Fruit fly (Drosophila melanogaster) whole organism, wandering third instar larva: ENCODE data around the gene Elba3.
A peak's percentile ranks its signal among the peaks of the same experiment; 100 is the strongest.

ENCODE experiments used
- CG32264 ChIP-seq: fragments of 200-800 bp; sonication (Bioruptor generic); optimal IDR thresholded peaks from 2 replicates; lab custom pipeline; 2016; ENCODE audit warnings: missing biosample characterization, missing genetic modification characterization
- CrebA ChIP-seq: fragments of 200-800 bp; sonication (Bioruptor generic); optimal IDR thresholded peaks from 2 replicates; lab custom pipeline; 2016; ENCODE audit warnings: missing biosample characterization, mild to moderate bottlenecking, missing genetic modification characterization, borderline replicate concordance
- Dfd ChIP-seq: fragments of >200 bp; optimal IDR thresholded peaks from 2 replicates; lab custom pipeline; 2017; ENCODE audit warnings: missing biosample characterization, missing genetic modification characterization
- GATAd ChIP-seq: sonication (Bioruptor generic); optimal IDR thresholded peaks from 2 replicates; lab custom pipeline; 2016; ENCODE audit warnings: missing biosample characterization, missing genetic modification characterization
- HLH106 ChIP-seq: fragments of 200-800 bp; optimal IDR thresholded peaks from 3 replicates; lab custom pipeline; 2019; ENCODE audit warnings: missing biosample characterization, mild to moderate bottlenecking, missing genetic modification characterization, moderate library complexity
- Hnf4 ChIP-seq: fragments of 200-800 bp; sonication (Bioruptor generic); optimal IDR thresholded peaks from 2 replicates; lab custom pipeline; 2016; ENCODE audit warnings: missing biosample characterization, mild to moderate bottlenecking, missing genetic modification characterization
- Hr78 ChIP-seq: fragments of >200 bp; optimal IDR thresholded peaks from 2 replicates; lab custom pipeline; 2017; ENCODE audit warnings: missing biosample characterization, missing genetic modification characterization
- Hr83 ChIP-seq: fragments of 200-300 bp; sonication (Bioruptor generic); optimal IDR thresholded peaks from 2 replicates; lab custom pipeline; 2016; ENCODE audit warnings: missing biosample characterization, mild to moderate bottlenecking, missing genetic modification characterization, moderate library complexity; ENCODE audit not compliant: poor library complexity, severe bottlenecking
- Jra ChIP-seq: sonication (Bioruptor generic); optimal IDR thresholded peaks from 2 replicates; lab custom pipeline; 2016; ENCODE audit warnings: missing biosample characterization, missing genetic modification characterization
- Myc ChIP-seq: fragments of >200 bp; optimal IDR thresholded peaks from 2 replicates; lab custom pipeline; 2017
- N ChIP-seq: fragments of >200 bp; optimal IDR thresholded peaks from 2 replicates; lab custom pipeline; 2018; ENCODE audit warnings: missing biosample characterization, missing external identifiers, missing genetic modification characterization
- OdsH ChIP-seq: fragments of 200-800 bp; sonication (Bioruptor generic); optimal IDR thresholded peaks from 2 replicates; lab custom pipeline; 2016; ENCODE audit warnings: missing biosample characterization, mild to moderate bottlenecking, missing genetic modification characterization
- Rel ChIP-seq, 2 experiments: fragments of 200-800 bp; sonication (Bioruptor generic) in 1 of 2; optimal IDR thresholded peaks; 2 replicates in 1 of 2; 3 replicates in 1 of 2; lab custom pipeline; 2016 to 2019; ENCODE audit warnings: mild to moderate bottlenecking in 2 of 2, missing biosample characterization in 2 of 2, missing genetic modification characterization in 2 of 2, moderate library complexity in 1 of 2
- Sp1 ChIP-seq: fragments of 200-800 bp; sonication (Bioruptor generic); optimal IDR thresholded peaks from 3 replicates; lab custom pipeline; 2019; ENCODE audit warnings: missing biosample characterization, mild to moderate bottlenecking, missing genetic modification characterization, moderate library complexity
- br ChIP-seq: fragments of 200-800 bp; sonication (Bioruptor generic); optimal IDR thresholded peaks from 2 replicates; lab custom pipeline; 2016; ENCODE audit warnings: missing biosample characterization, missing genetic modification characterization
- dl ChIP-seq, 2 experiments: fragments of 175-275, 200-275 bp in 1 of 2; fragments of 200-275 bp in 1 of 2; sonication (Bioruptor generic); optimal IDR thresholded peaks; lab custom pipeline; 2018; ENCODE audit warnings: mild to moderate bottlenecking in 2 of 2, missing biosample characterization in 2 of 2, missing genetic modification characterization in 2 of 2, moderate library complexity in 2 of 2; ENCODE audit not compliant: partially characterized antibody in 2 of 2, insufficient read depth in 1 of 2
- dmrt93B ChIP-seq: fragments of 200-800 bp; sonication (Bioruptor generic); optimal IDR thresholded peaks from 2 replicates; lab custom pipeline; 2018; ENCODE audit warnings: missing biosample characterization, mild to moderate bottlenecking, missing genetic modification characterization
- dsf ChIP-seq: sonication (Bioruptor generic); optimal IDR thresholded peaks from 2 replicates; lab custom pipeline; 2016; ENCODE audit warnings: missing biosample characterization, missing genetic modification characterization, borderline replicate concordance
- ey ChIP-seq: fragments of 200-800 bp; sonication (Bioruptor generic); optimal IDR thresholded peaks from 2 replicates; lab custom pipeline; 2016; ENCODE audit warnings: missing biosample characterization, missing genetic modification characterization
- fru ChIP-seq: fragments of 200-800 bp; sonication (Bioruptor generic); optimal IDR thresholded peaks from 3 replicates; lab custom pipeline; 2016; ENCODE audit warnings: missing biosample characterization, mild to moderate bottlenecking, missing genetic modification characterization
- h ChIP-seq: fragments of 200-800 bp; sonication (Bioruptor generic); optimal IDR thresholded peaks from 3 replicates; lab custom pipeline; 2016; ENCODE audit warnings: missing biosample characterization, mild to moderate bottlenecking, missing genetic modification characterization
- jim ChIP-seq: fragments of 175-275, 200-325 bp; sonication (Bioruptor generic); optimal IDR thresholded peaks from 2 replicates; lab custom pipeline; 2016; ENCODE audit warnings: missing biosample characterization, mild to moderate bottlenecking, missing genetic modification characterization
- lola ChIP-seq: fragments of >200 bp; optimal IDR thresholded peaks from 2 replicates; lab custom pipeline; 2017; ENCODE audit warnings: missing biosample characterization, missing genetic modification characterization
- psq ChIP-seq: fragments of 200-800 bp; sonication (Bioruptor generic); optimal IDR thresholded peaks from 3 replicates; lab custom pipeline; 2017; ENCODE audit warnings: missing biosample characterization, mild to moderate bottlenecking, missing genetic modification characterization, moderate library complexity
- tai ChIP-seq: sonication (Bioruptor generic); optimal IDR thresholded peaks from 2 replicates; lab custom pipeline; 2016; ENCODE audit warnings: missing biosample characterization, missing genetic modification characterization
- usp ChIP-seq: fragments of >200 bp; optimal IDR thresholded peaks from 2 replicates; lab custom pipeline; 2017; ENCODE audit warnings: missing biosample characterization, missing genetic modification characterization

Gene Elba3

DNA sequence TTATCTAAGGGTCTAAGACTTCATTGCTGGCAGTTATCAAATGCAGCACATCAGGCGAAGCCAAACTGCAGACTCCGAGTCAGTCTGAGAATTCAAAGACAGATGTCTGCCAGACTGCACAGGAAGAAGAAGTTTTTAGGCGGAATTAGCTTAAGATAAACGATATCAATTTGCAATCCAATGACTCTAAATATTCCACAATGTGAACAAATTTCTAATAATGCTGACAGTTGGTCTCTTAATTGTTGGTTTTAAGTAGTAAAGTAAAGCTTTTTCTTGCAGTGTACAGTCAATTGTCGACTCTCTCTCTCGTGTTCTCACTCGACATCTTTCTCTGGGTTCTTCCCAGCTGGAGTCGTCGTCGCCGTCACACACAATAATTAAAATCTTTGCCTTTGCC lies 38.5 kb upstream of the Elba3 start (continued):
- TF ChIP-seq HLH106 (tag; lab: Kevin White, UChicago) = peak; percentile 27
- no peak for TF ChIP-seq Jra (GFP tag; lab: Kevin White, UChicago)
- TF ChIP-seq Hr78 (GFP tag; lab: Kevin White, UChicago) = no peak
- peak; percentile 25 for TF ChIP-seq Hnf4 (GFP tag; lab: Kevin White, UChicago)

DNA sequence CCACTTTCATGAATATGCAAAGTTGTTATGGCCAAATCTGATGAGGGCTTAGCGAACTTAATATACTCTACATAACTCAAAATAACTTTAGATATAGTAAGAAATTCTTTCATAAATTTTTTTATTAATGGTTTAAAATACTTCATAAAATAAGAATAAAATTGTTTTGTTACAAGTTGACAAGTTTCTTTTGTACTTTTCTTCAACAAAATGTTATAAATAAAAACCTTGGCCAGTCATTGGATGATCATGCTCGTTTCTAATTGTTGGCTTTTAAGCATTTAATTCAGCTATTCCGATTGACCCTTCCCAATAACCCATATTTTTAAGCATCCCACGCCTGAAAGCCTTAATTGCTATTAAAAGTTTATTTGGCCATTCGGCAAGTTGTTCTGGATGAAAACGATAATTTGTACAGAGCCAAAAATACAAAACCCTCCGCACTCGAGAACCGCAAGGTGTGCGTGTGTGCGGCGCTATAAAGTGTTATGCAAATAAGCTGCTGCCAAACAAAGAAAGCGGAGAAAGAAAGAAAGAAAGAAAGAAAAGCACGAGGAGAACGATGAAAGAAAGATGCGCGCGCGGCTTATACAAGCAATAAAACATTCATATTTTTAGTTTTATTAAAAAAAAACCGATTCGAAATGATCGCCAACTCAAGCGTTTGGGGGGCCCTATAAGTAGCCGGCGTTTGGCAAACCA lies 36.4 kb upstream of the Elba3 start, which contains the start of gene CG3355:
TSS of gene CG3355 (plus strand) at position 652 of the 702 bp plus-strand sequence.
- TF ChIP-seq CG32264 (GFP tag; lab: Kevin White, UChicago) = no peak
- TF ChIP-seq psq (GFP tag; lab: Kevin White, UChicago) = peak; percentile 17
- no peak for TF ChIP-seq dmrt93B (GFP tag; lab: Kevin White, UChicago)
- TF ChIP-seq GATAd (GFP tag; lab: Kevin White, UChicago) = no peak

- no peak for TF ChIP-seq N (GFP tag; lab: Kevin White, UChicago)
- TF ChIP-seq Hr78 (GFP tag; lab: Kevin White, UChicago) = no peak
- no peak for TF ChIP-seq dmrt93B (GFP tag; lab: Kevin White, UChicago)
- TF ChIP-seq dl (GFP tag; optimal IDR thresholded peaks at IDR 0.05; lab: Kevin White, UChicago; ENCODE audit: insufficient read depth in 1 of 2, partially characterized antibody in 2 of 2) = no peak
- no peak for TF ChIP-seq fru (GFP tag; lab: Kevin White, UChicago)
- TF ChIP-seq Myc (lab: Kevin White, UChicago) = peak; percentile 22
- TF ChIP-seq usp = no peak
- no peak for TF ChIP-seq Hr83 (GFP tag; lab: Kevin White, UChicago)
These were observed 26.4 kb upstream of the Elba3 start for dm6 chr2L:4660932-4661331.

DNA sequence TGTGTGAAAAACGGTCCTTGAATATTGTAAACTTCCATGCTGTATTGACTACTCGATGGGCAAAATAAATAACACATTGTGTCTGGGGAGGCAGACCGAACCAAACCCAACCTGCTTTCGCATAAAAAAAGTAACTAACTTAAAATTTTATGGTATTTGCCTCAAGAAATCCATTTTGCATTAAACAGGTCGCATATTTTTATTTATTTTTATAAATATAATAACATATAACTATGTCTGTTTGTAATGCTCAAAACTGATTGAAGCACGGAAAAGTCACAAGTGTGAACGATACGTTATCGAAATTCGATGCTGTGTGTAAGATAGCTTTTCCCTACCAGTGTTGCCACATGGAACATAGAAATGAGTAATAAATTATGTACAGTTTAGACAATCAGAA lies 4.9 kb upstream of the Elba3 start, which contains the start of gene CG11929:
TSS of gene CG11929 (plus strand) at position 301 of the 400 bp plus-strand sequence.
- TF ChIP-seq Rel (GFP tag; optimal IDR thresholded peaks at IDR 0.05; lab: Kevin White, UChicago) (no peak), Rel (tag; optimal IDR thresholded peaks at IDR 0.05; lab: Kevin White, UChicago) (no peak), CG32264 (GFP tag; lab: Kevin White, UChicago) (no peak), Hnf4 (GFP tag; lab: Kevin White, UChicago) (no peak), CrebA (GFP tag; lab: Kevin White, UChicago) (no peak), psq (GFP tag; lab: Kevin White, UChicago) (no peak), lola (GFP tag; lab: Kevin White, UChicago) (no peak), Hr78 (GFP tag; lab: Kevin White, UChicago) (no peak), Dfd (GFP tag; lab: Kevin White, UChicago) (no peak), dsf (no peak), HLH106 (tag; lab: Kevin White, UChicago) (no peak), Sp1 (GFP tag; lab: Kevin White, UChicago) (no peak), tai (GFP tag; lab: Kevin White, UChicago) (no peak), Hr83 (GFP tag; lab: Kevin White, UChicago) (no peak), Jra (GFP tag; lab: Kevin White, UChicago) (no peak), jim (no peak), dmrt93B (GFP tag; lab: Kevin White, UChicago) (no peak), fru (GFP tag; lab: Kevin White, UChicago) (no peak), br (GFP tag; lab: Kevin White, UChicago) (no peak), OdsH (no peak), h (GFP tag; lab: Kevin White, UChicago) (no peak)

DNA sequence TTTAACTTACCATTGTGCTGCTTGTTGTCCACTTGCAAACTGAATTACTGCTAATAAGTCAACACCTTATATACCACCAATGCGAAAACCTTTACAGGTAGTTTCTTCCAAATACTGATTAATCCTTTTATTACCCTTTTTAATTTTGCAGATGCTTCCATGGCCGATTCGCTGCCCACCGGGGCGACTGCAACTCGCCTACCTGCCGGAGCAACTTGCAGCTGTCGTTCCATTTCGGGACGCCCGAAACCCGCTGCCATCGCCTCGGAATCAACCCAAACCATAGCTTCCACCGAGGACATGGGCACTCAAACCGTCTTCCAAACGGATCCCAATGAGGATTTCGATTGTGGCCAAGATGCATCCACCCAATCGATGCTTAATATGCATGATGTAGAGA lies 3.0 kb upstream of the Elba3 start, which contains the start of gene Elba1:
TSS of gene Elba1 (minus strand) at position 101 of the 400 bp plus-strand sequence.
- TF ChIP-seq dsf (no peak), OdsH (no peak), ey (GFP tag; lab: Kevin White, UChicago) (no peak), HLH106 (tag; lab: Kevin White, UChicago) (no peak), psq (GFP tag; lab: Kevin White, UChicago) (no peak)

dm6 chr2L:4690602-4691001 lies 3.3 kb downstream of the Elba3 start, which contains the start of gene CG3251:
CG3251 (minus strand) TSS chr2L:4690702.
- TF ChIP-seq dmrt93B (GFP tag; lab: Kevin White, UChicago) (no peak), lola (GFP tag; lab: Kevin White, UChicago) (no peak)
